Fruit fly (Drosophila melanogaster) whole organism, embryonic: ENCODE data around the gene CG12398.

Source experiments
- Aef1 ChIP-seq: fragments of 200-800 bp; sonication (Bioruptor generic); IDR thresholded peaks from 3 replicates; pipeline ENCODE4 v1.3.6; 2022; ENCODE audit warnings: missing biosample characterization, missing genetic modification characterization
- CG10209 ChIP-seq: fragments of 200-800 bp; sonication (Bioruptor generic); optimal IDR thresholded peaks from 3 replicates; lab custom pipeline; 2017; ENCODE audit warnings: missing biosample characterization, mild to moderate bottlenecking, missing genetic modification characterization, missing genetic modification reagents
- CG10462 ChIP-seq: fragments of 200-800 bp; sonication (Bioruptor generic); optimal IDR thresholded peaks from 2 replicates; lab custom pipeline; 2016; ENCODE audit warnings: missing biosample characterization, missing genetic modification characterization
- CG10565 ChIP-seq: fragments of 200-800 bp; sonication (Bioruptor generic); optimal IDR thresholded peaks from 3 replicates; lab custom pipeline; 2016; ENCODE audit warnings: missing biosample characterization, mild to moderate bottlenecking, missing genetic modification characterization
- CG10654 ChIP-seq: fragments of 200-800 bp; sonication (Bioruptor generic); optimal IDR thresholded peaks from 2 replicates; lab custom pipeline; 2016; ENCODE audit warnings: missing biosample characterization, missing genetic modification characterization
- CG11247 ChIP-seq: fragments of 200-800 bp; sonication (Bioruptor generic); IDR thresholded peaks from 2 replicates; pipeline ENCODE4 v1.3.6; 2022; ENCODE audit warnings: missing biosample characterization, missing genetic modification characterization
- CG11560 ChIP-seq: fragments of 200-800 bp; sonication (Bioruptor generic); IDR thresholded peaks from 3 replicates; pipeline ENCODE4 v1.3.6; 2022; ENCODE audit warnings: missing biosample characterization, missing genetic modification characterization
- CG14965 ChIP-seq: fragments of 200-800 bp; sonication (Bioruptor generic); optimal IDR thresholded peaks from 2 replicates; lab custom pipeline; 2016; ENCODE audit warnings: missing biosample characterization, missing genetic modification characterization, borderline replicate concordance
- CG3065 ChIP-seq: fragments of 200-800 bp; sonication (Bioruptor generic); optimal IDR thresholded peaks from 2 replicates; lab custom pipeline; 2016; ENCODE audit warnings: missing biosample characterization, missing genetic modification characterization
- CG7745 ChIP-seq: fragments of 200-800 bp; sonication (Bioruptor generic); optimal IDR thresholded peaks from 2 replicates; lab custom pipeline; 2018; ENCODE audit warnings: missing biosample characterization, mild to moderate bottlenecking, missing genetic modification characterization, moderate library complexity
- CG7839 ChIP-seq: fragments of 200-800 bp; sonication (Bioruptor generic); optimal IDR thresholded peaks from 3 replicates; lab custom pipeline; 2018; ENCODE audit warnings: missing biosample characterization, mild to moderate bottlenecking, missing genetic modification characterization, moderate library complexity
- CG7928 ChIP-seq: fragments of 200-800 bp; sonication (Bioruptor generic); optimal IDR thresholded peaks from 2 replicates; lab custom pipeline; 2017; ENCODE audit warnings: missing biosample characterization, mild to moderate bottlenecking, missing genetic modification characterization
- CG8290 ChIP-seq, 3 experiments: fragments of 200-800 bp; sonication (Bioruptor generic); optimal IDR thresholded peaks; 2 replicates each; lab custom pipeline; 2016 to 2019; ENCODE audit warnings: missing biosample characterization in 3 of 3, missing genetic modification characterization in 3 of 3, mild to moderate bottlenecking in 2 of 3, moderate library complexity in 1 of 3
- CG8478 ChIP-seq: fragments of >200 bp; optimal IDR thresholded peaks from 2 replicates; lab custom pipeline; 2018
- CG9437 ChIP-seq: fragments of 200-800 bp; sonication (Bioruptor generic); optimal IDR thresholded peaks from 2 replicates; lab custom pipeline; 2018; ENCODE audit warnings: missing biosample characterization, mild to moderate bottlenecking, missing genetic modification characterization
- Dek ChIP-seq: fragments of 200-800 bp; sonication (Bioruptor generic); optimal IDR thresholded peaks from 3 replicates; lab custom pipeline; 2019; ENCODE audit warnings: missing biosample characterization, mild to moderate bottlenecking, missing genetic modification characterization, moderate library complexity
- Dip2 ChIP-seq: fragments of 200-800 bp; sonication (Bioruptor generic); IDR thresholded peaks from 2 replicates; pipeline ENCODE4 v1.3.6; 2022; ENCODE audit warnings: missing biosample characterization, missing genetic modification characterization
- Dip3 ChIP-seq: fragments of 200-800 bp; sonication (Bioruptor generic); optimal IDR thresholded peaks from 3 replicates; lab custom pipeline; 2016; ENCODE audit warnings: missing biosample characterization, missing genetic modification characterization
- Fer2 ChIP-seq: fragments of 200-800 bp; sonication (Bioruptor generic); optimal IDR thresholded peaks from 2 replicates; lab custom pipeline; 2018; ENCODE audit warnings: missing biosample characterization, mild to moderate bottlenecking, missing genetic modification characterization, moderate library complexity
- Hr3 ChIP-seq: fragments of 200-800 bp; sonication (Bioruptor generic); optimal IDR thresholded peaks from 3 replicates; lab custom pipeline; 2016; ENCODE audit warnings: missing biosample characterization, missing genetic modification characterization
- NFAT ChIP-seq: fragments of 200-800 bp; sonication (Bioruptor generic); IDR thresholded peaks from 2 replicates; pipeline ENCODE4 v1.3.6; 2022; ENCODE audit warnings: missing biosample characterization, missing genetic modification characterization
- Oli ChIP-seq: fragments of 200-800 bp; sonication (Bioruptor generic); optimal IDR thresholded peaks from 2 replicates; lab custom pipeline; 2018; ENCODE audit warnings: missing biosample characterization, mild to moderate bottlenecking, missing genetic modification characterization, moderate library complexity
- PHDP ChIP-seq: fragments of 200-800 bp; sonication (Bioruptor generic); optimal IDR thresholded peaks from 3 replicates; lab custom pipeline; 2018; ENCODE audit warnings: missing biosample characterization, mild to moderate bottlenecking, missing genetic modification characterization, moderate library complexity
- Pdp1 ChIP-seq, 2 experiments: fragments of 200-800 bp; sonication (Bioruptor generic); optimal IDR thresholded peaks; 3 replicates each; lab custom pipeline; 2016; ENCODE audit warnings: missing biosample characterization in 2 of 2, missing genetic modification characterization in 2 of 2, mild to moderate bottlenecking in 1 of 2, moderate library complexity in 1 of 2
- Ravus ChIP-seq: fragments of 200-800 bp; sonication (Bioruptor generic); IDR thresholded peaks from 2 replicates; pipeline ENCODE4 v1.3.6; 2022; ENCODE audit warnings: missing biosample characterization, missing genetic modification characterization
- Stat92E ChIP-seq, 3 experiments: fragments of >200 bp in 2 of 3; fragments of 200-800 bp in 1 of 3; sonication (Bioruptor generic) in 1 of 3; optimal IDR thresholded peaks; 2 replicates each; lab custom pipeline; 2017 to 2019; ENCODE audit warnings: missing biosample characterization in 3 of 3, missing genetic modification characterization in 3 of 3, mild to moderate bottlenecking in 1 of 3, moderate library complexity in 1 of 3
- Xrp1 ChIP-seq: fragments of 200-800 bp; sonication (Bioruptor generic); IDR thresholded peaks from 2 replicates; pipeline ENCODE4 v1.3.6; 2022; ENCODE audit warnings: missing biosample characterization, missing genetic modification characterization
- br ChIP-seq: fragments of >200 bp; optimal IDR thresholded peaks from 2 replicates; lab custom pipeline; 2017
- danr ChIP-seq: fragments of 200-800 bp; sonication (Bioruptor generic); IDR thresholded peaks from 2 replicates; pipeline ENCODE4 v1.3.6; 2022; ENCODE audit warnings: missing biosample characterization, missing genetic modification characterization
- gsb-n ChIP-seq: fragments of 200-800 bp; sonication (Bioruptor generic); optimal IDR thresholded peaks from 3 replicates; lab custom pipeline; 2018; ENCODE audit warnings: missing biosample characterization, mild to moderate bottlenecking, missing genetic modification characterization
- hb ChIP-seq: fragments of 200-800 bp; sonication (Bioruptor generic); IDR thresholded peaks from 3 replicates; pipeline ENCODE4 v1.3.6; 2022; ENCODE audit warnings: missing biosample characterization, missing genetic modification characterization; ENCODE audit not compliant: partially characterized antibody
- hth ChIP-seq: fragments of >200 bp; optimal IDR thresholded peaks from 2 replicates; lab custom pipeline; 2017; ENCODE audit warnings: inconsistent platforms
- jigr1 ChIP-seq: fragments of 200-800 bp; sonication (Bioruptor generic); IDR thresholded peaks from 3 replicates; pipeline ENCODE4 v1.3.6; 2022; ENCODE audit warnings: missing biosample characterization, missing genetic modification characterization
- ken ChIP-seq: fragments of 200-800 bp; sonication (Bioruptor generic); IDR thresholded peaks from 3 replicates; pipeline ENCODE4 v1.3.6; 2022; ENCODE audit warnings: missing biosample characterization, missing genetic modification characterization
- kni ChIP-seq: fragments of 200-800 bp; sonication (Bioruptor generic); optimal IDR thresholded peaks from 3 replicates; lab custom pipeline; 2017; ENCODE audit warnings: mild to moderate bottlenecking, missing biosample characterization, missing genetic modification reagents, missing genetic modification characterization
- lbe ChIP-seq: fragments of 200-800 bp; sonication (Bioruptor generic); optimal IDR thresholded peaks from 2 replicates; lab custom pipeline; 2016; ENCODE audit warnings: missing biosample characterization, mild to moderate bottlenecking, missing genetic modification characterization
- mam ChIP-seq: fragments of 200-800 bp; sonication (Bioruptor generic); optimal IDR thresholded peaks from 3 replicates; lab custom pipeline; 2016; ENCODE audit warnings: missing biosample characterization, missing genetic modification characterization
- mirr ChIP-seq: fragments of 200-800 bp; sonication (Bioruptor generic); optimal IDR thresholded peaks from 3 replicates; lab custom pipeline; 2018; ENCODE audit warnings: missing biosample characterization, mild to moderate bottlenecking, missing genetic modification characterization
- mld ChIP-seq: fragments of 200-800 bp; sonication (Bioruptor generic); IDR thresholded peaks from 3 replicates; pipeline ENCODE4 v1.3.6; 2022; ENCODE audit warnings: missing biosample characterization, missing genetic modification characterization; ENCODE audit not compliant: partially characterized antibody
- org-1 ChIP-seq: fragments of 200-800 bp; sonication (Bioruptor generic); optimal IDR thresholded peaks from 2 replicates; lab custom pipeline; 2017; ENCODE audit warnings: missing biosample characterization, missing genetic modification characterization
- otp ChIP-seq: fragments of 200-800 bp; sonication (Bioruptor generic); IDR thresholded peaks from 3 replicates; pipeline ENCODE4, ENCODE4 v1.3.6; 2022; ENCODE audit warnings: missing biosample characterization, missing genetic modification characterization
- pfk ChIP-seq: fragments of 200-800 bp; sonication (Bioruptor generic); optimal IDR thresholded peaks from 2 replicates; lab custom pipeline; 2018; ENCODE audit warnings: missing biosample characterization, mild to moderate bottlenecking, missing genetic modification characterization, moderate library complexity
- pros ChIP-seq: fragments of 200-800 bp; sonication (Bioruptor generic); optimal IDR thresholded peaks from 3 replicates; lab custom pipeline; 2019; ENCODE audit warnings: missing biosample characterization, mild to moderate bottlenecking, missing genetic modification characterization, moderate library complexity
- sd ChIP-seq: fragments of 200-800 bp; sonication (Bioruptor generic); optimal IDR thresholded peaks from 3 replicates; lab custom pipeline; 2018; ENCODE audit warnings: missing biosample characterization, mild to moderate bottlenecking, missing genetic modification characterization, moderate library complexity
- shn ChIP-seq: fragments of 200-800 bp; sonication (Bioruptor generic); optimal IDR thresholded peaks from 3 replicates; lab custom pipeline; 2016; ENCODE audit warnings: missing biosample characterization, missing genetic modification characterization
- trem ChIP-seq: fragments of 200-800 bp; optimal IDR thresholded peaks from 3 replicates; lab custom pipeline; 2019; ENCODE audit warnings: missing biosample characterization, mild to moderate bottlenecking, missing genetic modification characterization, moderate library complexity
- twi ChIP-seq: fragments of 200-800 bp; optimal IDR thresholded peaks from 2 replicates; lab custom pipeline; 2019; ENCODE audit warnings: missing biosample characterization, mild to moderate bottlenecking, missing genetic modification characterization, moderate library complexity
- yki ChIP-seq: fragments of >200 bp; optimal IDR thresholded peaks from 3 replicates; lab custom pipeline; 2018

CG12398 gene

DNA sequence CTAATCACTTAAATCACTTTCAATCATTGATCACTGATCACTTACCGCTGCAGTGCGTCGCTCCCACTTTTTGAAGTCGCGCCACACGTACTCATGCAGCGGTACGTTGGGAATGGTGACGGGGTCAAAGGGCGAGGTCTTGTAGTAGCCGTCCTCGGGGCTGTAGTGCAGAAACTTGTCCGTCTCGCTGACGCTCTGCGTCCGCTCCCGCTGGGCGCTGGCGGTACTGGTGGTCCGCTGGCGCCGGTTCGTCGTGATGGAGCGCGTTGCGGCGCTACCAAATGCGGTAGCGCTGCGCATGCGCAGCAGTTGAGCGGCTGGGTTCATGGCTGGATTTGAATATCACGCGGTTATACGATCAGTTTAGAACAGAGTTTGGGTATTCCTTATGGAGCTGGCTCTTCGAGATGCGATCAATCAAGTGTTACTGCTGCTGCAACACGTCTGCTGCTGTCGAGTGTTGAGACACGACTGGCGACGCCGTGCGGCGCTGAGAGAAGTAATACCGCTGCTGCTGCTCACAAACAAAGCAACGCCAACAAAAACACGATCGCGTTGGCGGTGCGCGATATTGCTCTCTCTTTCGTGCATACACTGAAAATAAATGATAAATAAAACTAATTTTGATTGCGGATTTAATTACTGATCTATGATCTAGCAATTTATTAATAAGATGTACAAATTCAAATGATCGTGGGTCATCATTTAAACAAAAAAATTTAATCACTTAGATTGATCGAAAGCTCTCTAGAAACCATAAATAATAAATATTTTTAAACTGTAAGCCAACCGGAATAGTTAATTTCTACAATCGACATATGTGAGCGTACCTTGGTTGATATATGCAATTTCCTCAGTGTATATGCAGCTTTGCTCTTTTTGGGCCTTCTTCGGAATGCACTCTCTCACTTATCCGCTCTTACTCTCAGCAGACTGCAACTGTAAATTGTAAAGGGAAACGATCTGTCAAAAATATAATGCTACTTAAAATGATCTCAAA is 37.0 kb upstream of the CG12398 start (continued):
- TF ChIP-seq NFAT (GFP tag; lab: Robert Waterston, UW) (peak; percentile 24; the same call in 1 of the 2 replicates), CG10565 (GFP tag; lab: Kevin White, UChicago) (peak; percentile 76), lbe (GFP tag; lab: Kevin White, UChicago) (peak; percentile 95), Stat92E (GFP tag; optimal IDR thresholded peaks at IDR 0.05; lab: Kevin White, UChicago) (peak in 1 of 3 experiments; percentile 96), br (no peak), sd (peak; percentile 82), PHDP (tag; lab: Kevin White, UChicago) (peak; percentile 93), CG11247 (GFP tag; lab: Robert Waterston, UW) (peak; percentile 69; the same call in 1 of the 2 replicates), Oli (tag; lab: Kevin White, UChicago) (peak; percentile 97), pros (GFP tag; lab: Kevin White, UChicago) (peak; percentile 54), pfk (GFP tag; lab: Kevin White, UChicago) (no peak), yki (lab: Kevin White, UChicago) (no peak), otp (GFP tag; lab: Robert Waterston, UW) (peak; percentile 82), CG3065 (peak; percentile 84), CG7928 (GFP tag; lab: Kevin White, UChicago) (no peak), Dek (tag; lab: Kevin White, UChicago) (peak; percentile 81), Aef1 (peak; percentile 81), Pdp1 (GFP tag; optimal IDR thresholded peaks at IDR 0.05; lab: Kevin White, UChicago) (peak; percentile 80 to 83), org-1 (GFP tag; lab: Kevin White, UChicago) (peak; percentile 91), CG9437 (peak; percentile 92), gsb-n (tag; lab: Kevin White, UChicago) (peak; percentile 95), CG11560 (tag; lab: Robert Waterston, UW) (peak; percentile 63; the same call in 2 of the 3 replicates), CG10462 (GFP tag; lab: Kevin White, UChicago) (peak; percentile 95), Xrp1 (GFP tag; lab: Robert Waterston, UW) (peak; percentile 96), trem (peak; percentile 96), jigr1 (GFP tag; lab: Robert Waterston, UW) (peak; percentile 85), ken (GFP tag; lab: Robert Waterston, UW) (peak; percentile 84), shn (GFP tag; lab: Kevin White, UChicago) (peak; percentile 78), CG8290 (GFP tag; optimal IDR thresholded peaks at IDR 0.05; lab: Kevin White, UChicago) (peak; percentile 94), CG8290 (tag; optimal IDR thresholded peaks at IDR 0.05; lab: Kevin White, UChicago) (peak; percentile 23 to 94), mld (GFP tag; lab: Robert Waterston, UW) (no peak), CG10209 (peak; percentile 94), Hr3 (GFP tag; lab: Kevin White, UChicago) (peak; percentile 94), mam (peak; percentile 75), CG7839 (tag; lab: Kevin White, UChicago) (peak; percentile 95), danr (GFP tag; lab: Robert Waterston, UW) (peak; percentile 67), Fer2 (peak; percentile 53), CG10654 (GFP tag; lab: Kevin White, UChicago) (peak; percentile 85), hth (lab: Kevin White, UChicago) (no peak), twi (tag; lab: Kevin White, UChicago) (peak; percentile 93), CG7745 (tag; lab: Kevin White, UChicago) (peak; percentile 41), CG14965 (GFP tag; lab: Kevin White, UChicago) (no peak), hb (GFP tag; lab: Robert Waterston, UW) (no peak), mirr (GFP tag; lab: Kevin White, UChicago) (peak; percentile 12), kni (peak; percentile 90), Dip2 (no peak), Ravus (GFP tag; lab: Robert Waterston, UW) (peak; percentile 51), CG8478 (lab: Kevin White, UChicago) (no peak), Dip3 (GFP tag; lab: Kevin White, UChicago) (peak; percentile 50)
